Worm (Caenorhabditis elegans): ENCODE results near the gene fbxc-31.
A peak's percentile ranks its signal among the peaks of the same experiment; 100 is the strongest.
"Not testable (repeated sequence)": the region's sequence is repeated elsewhere in the genome, so short reads cannot be mapped to it uniquely, and the experiment has no call there.

Gene fbxc-31

DNA sequence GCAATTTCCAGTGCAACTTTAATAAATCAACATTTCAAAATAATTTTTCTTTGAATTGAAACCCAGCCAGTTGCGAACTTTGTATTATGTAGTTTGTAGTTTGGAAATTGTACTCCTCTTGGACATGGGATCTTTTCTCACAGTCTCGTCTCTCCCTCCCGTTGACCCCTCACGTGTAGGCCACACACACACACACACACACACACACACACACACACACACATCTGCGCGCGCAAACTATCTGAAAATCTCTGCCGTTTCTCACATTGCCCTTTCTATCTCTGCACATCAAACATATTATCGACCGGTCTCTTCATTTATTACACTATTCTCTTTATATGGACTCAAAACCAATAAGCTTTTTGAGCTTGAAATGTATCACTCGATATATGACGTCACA, 29.0 kb downstream of the fbxc-31 start, which contains the start of gene fbxc-36:
Gene fbxc-36, plus strand, starts transcription at position 205 of the 400 bp plus-strand sequence.
- peak; percentile 48 for TF ChIP-seq hlh-30 (tag; optimal IDR thresholded peaks at IDR 0.05; ENCODE audit: insufficient read depth)
- TF ChIP-seq ceh-24 (tag; optimal IDR thresholded peaks at IDR 0.05), result no peak
- TF ChIP-seq ets-4 (tag; optimal IDR thresholded peaks at IDR 0.05), result no peak
- TF ChIP-seq pqm-1 (tag; optimal IDR thresholded peaks at IDR 0.05), result no peak
- TF ChIP-seq elt-2 (tag; optimal IDR thresholded peaks at IDR 0.05), result no peak

DNA sequence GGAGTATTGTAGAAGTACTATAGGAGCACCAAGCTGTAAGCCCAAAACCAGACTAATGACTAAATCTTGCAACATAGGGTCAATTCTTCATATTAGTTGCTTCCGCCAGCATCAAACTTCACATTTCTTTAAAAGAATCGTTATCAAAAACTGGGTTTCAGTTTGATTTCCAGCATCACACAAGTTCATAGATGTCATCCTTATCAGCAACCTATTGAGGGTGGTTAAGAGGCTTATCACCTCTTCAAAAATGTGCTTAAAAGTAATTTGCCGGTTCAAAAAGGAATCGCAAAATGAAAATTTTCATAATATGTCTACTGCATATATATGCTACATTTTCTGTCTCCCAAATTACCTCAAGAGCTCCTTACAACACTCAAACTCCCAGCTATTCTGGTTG, 32.0 kb downstream of the fbxc-31 start, which contains the start of gene clec-43:
Gene clec-43, plus strand, starts transcription at position 294 of the 400 bp plus-strand sequence.
- TF ChIP-seq ets-4 (tag; optimal IDR thresholded peaks at IDR 0.05) (no peak), sdc-2 (tag; optimal IDR thresholded peaks at IDR 0.05) (no peak), dmd-4 (tag; optimal IDR thresholded peaks at IDR 0.05; ENCODE audit: borderline replicate concordance) (no peak), fkh-10 (GFP tag; optimal IDR thresholded peaks at IDR 0.05) (no peak), ceh-19 (GFP tag; optimal IDR thresholded peaks at IDR 0.05) (no peak), syd-9 (tag; optimal IDR thresholded peaks at IDR 0.05) (no peak), ceh-48 (tag; optimal IDR thresholded peaks at IDR 0.05) (no peak)

DNA sequence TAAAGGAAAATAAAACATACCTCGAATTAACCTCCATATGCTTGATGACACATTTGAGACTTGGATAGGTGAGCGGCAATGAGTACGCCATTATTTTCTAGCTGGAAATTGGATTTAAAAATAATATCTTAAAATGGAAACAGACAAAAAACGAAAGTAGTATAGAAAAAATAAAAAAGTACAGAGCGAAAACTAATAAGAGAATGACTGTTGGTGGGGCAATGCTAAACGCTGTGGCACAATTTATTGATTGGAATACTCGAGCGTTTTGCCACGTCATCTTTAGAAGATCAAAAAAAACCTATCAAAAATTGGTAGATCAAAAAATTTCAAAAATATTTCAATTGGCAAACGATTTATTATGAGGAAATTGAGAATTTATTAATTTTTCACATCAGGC, 36.3 kb downstream of the fbxc-31 start, which contains the start of gene fbxc-32:
Gene fbxc-32, minus strand, starts transcription at position 101 of the 400 bp plus-strand sequence.
- TF ChIP-seq ttx-3 (tag; optimal IDR thresholded peaks at IDR 0.05) (no peak), elt-4 (tag; optimal IDR thresholded peaks at IDR 0.05) (no peak), pag-3 (tag; optimal IDR thresholded peaks at IDR 0.05; ENCODE audit: borderline replicate concordance) (no peak), ceh-31 (tag; optimal IDR thresholded peaks at IDR 0.05) (no peak), zip-5 (tag; optimal IDR thresholded peaks at IDR 0.05) (no peak), pat-9 (tag; optimal IDR thresholded peaks at IDR 0.05) (no peak), unc-3 (GFP tag; conservative IDR thresholded peaks at IDR 0.05) (no peak), unc-3 (tag; optimal IDR thresholded peaks at IDR 0.05) (no peak), syd-9 (tag; optimal IDR thresholded peaks at IDR 0.05) (no peak), ceh-45 (GFP tag; IDR thresholded peaks at IDR 0.05) (no peak), hlh-13 (GFP tag; optimal IDR thresholded peaks at IDR 0.05) (no peak), pqm-1 (tag; optimal IDR thresholded peaks at IDR 0.05) (no peak), eyg-1 (tag; optimal IDR thresholded peaks at IDR 0.05) (no peak), ceh-14 (tag; optimal IDR thresholded peaks at IDR 0.05) (no peak), sdc-2 (tag; optimal IDR thresholded peaks at IDR 0.05) (no peak)

DNA sequence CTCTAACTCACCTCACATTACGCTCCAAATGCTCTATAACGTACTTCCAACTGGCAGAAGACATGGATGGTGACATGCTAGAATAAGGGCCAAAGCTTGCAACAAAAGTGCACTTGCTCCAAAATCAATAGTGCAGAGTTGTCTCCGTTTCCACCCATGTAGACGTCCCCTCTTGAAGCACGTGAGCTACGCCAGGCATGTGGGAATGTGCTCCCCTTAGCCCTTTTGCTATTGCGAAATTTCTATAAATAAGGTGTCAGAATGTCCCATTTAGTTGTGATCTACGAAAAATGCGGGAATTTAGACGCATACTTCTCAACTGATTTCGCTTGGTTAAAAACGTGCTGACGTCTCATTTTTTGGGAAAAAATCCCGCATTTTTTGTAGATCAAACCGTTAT, 38.6 kb downstream of the fbxc-31 start:
- peak; percentile 46 for TF ChIP-seq ceh-48 (tag; optimal IDR thresholded peaks at IDR 0.05)
- peak; percentile 28 for TF ChIP-seq ceh-19 (GFP tag; optimal IDR thresholded peaks at IDR 0.05)
- no peak for TF ChIP-seq ceh-9 (tag; optimal IDR thresholded peaks at IDR 0.05)

DNA sequence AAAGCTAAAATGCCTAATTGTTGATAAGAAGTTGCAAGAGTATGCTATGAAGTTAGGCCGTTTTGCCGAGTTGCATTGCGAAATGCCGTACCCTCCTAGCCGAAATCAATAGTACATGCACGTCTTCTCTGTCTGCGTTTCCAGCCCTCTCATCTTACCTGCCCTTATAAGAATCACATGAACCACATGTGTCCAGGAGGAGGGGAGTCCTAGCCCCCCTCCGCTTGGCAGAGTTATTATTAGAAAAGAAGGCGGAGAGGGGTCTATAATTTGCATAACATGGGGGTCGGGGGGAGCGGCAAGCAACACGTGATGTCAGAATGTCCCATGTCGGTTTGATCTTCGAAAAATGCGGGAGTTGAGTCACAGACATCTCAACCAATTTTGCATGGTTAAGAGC, 41.3 kb downstream of the fbxc-31 start:
- peak; percentile 6 for TF ChIP-seq ceh-48 (tag; optimal IDR thresholded peaks at IDR 0.05)
- no peak for TF ChIP-seq nfya-1 (tag; optimal IDR thresholded peaks at IDR 0.05)
- peak; percentile 60 for TF ChIP-seq hlh-30 (tag; optimal IDR thresholded peaks at IDR 0.05; ENCODE audit: insufficient read depth)

DNA sequence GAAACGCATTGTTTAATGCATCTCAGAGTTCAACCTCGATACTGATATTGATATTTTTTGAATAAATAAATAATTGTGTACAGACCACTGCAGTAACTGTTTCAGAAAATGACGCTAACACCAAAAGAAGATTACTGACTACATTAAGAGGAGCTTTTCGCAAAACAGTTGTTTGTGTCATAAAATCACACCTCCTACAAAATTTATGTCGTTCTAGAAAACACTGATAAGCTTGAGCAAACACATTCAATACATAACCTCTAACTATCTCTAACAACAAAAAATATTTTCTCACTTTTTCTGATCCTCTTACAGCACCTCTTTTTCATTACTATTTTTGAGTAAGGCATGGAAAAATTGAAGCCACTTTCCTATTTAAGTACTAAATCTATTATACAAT, 42.8 kb downstream of the fbxc-31 start, which contains the start of gene fbxc-7:
Gene fbxc-7, plus strand, starts transcription at position 301 of the 400 bp plus-strand sequence.
- not testable (repeated sequence) for TF ChIP-seq fkh-6, dve-1, pros-1 (tag; optimal IDR thresholded peaks at IDR 0.05)

DNA sequence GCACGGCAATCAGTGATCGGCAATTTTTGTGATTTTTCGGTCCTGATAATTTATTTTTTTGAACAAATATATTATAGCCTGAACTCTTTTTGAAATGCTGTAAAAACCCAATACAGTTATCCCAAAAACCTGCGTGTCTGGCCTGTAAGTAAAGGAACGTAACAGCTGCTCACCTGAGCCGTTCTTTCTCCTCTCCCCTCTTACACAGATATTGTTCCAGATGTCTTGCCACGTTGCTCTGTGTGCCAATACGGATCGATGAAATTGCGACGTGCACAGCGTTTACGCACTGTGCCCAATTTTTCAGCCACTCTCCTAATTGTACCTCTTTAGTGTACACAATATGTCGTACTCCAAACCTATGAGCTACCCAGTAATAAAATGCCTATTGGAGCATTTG, 46.8 kb downstream of the fbxc-31 start, which contains the start of gene sdz-4:
Gene sdz-4, plus strand, starts transcription at position 301 of the 400 bp plus-strand sequence.
- TF ChIP-seq ceh-18 (tag; optimal IDR thresholded peaks at IDR 0.05) (no peak), lin-11 (tag; optimal IDR thresholded peaks at IDR 0.05) (no peak), K02D7.2 (tag; optimal IDR thresholded peaks at IDR 0.05) (no peak), pros-1 (tag; optimal IDR thresholded peaks at IDR 0.05) (no peak), ttx-3 (tag; optimal IDR thresholded peaks at IDR 0.05) (no peak), lim-6 (tag; optimal IDR thresholded peaks at IDR 0.05) (no peak), ceh-31 (tag; optimal IDR thresholded peaks at IDR 0.05) (no peak), K09A11.1 (tag; optimal IDR thresholded peaks at IDR 0.05; ENCODE audit: insufficient read depth) (no peak)

Data from whole organism, late embryonic.